Worm (Caenorhabditis elegans) whole organism, L4/young adult: ENCODE measurements around the gene dhs-25.

Experiments used
- W03F9.2 ChIP-seq: fragments of 150-350 bp; optimal IDR thresholded peaks from 2 replicates; lab custom pipeline; 2014; ENCODE audit warnings: missing biosample characterization, missing genetic modification characterization
- dao-5 ChIP-seq: sonication (generic microtip); optimal IDR thresholded peaks from 2 replicates; lab custom pipeline; 2016; ENCODE audit warnings: missing genotype, missing genetic modification characterization, moderate library complexity, missing compliant biosample characterization
- him-1 ChIP-seq: sonication (generic microtip); optimal IDR thresholded peaks from 2 replicates; lab custom pipeline; 2016; ENCODE audit warnings: missing genotype, missing genetic modification reagents, missing genetic modification characterization, missing compliant biosample characterization

dhs-25 gene

ce11 chrX:1502914-1503313, 16.6 kb downstream of the dhs-25 start:
- no peak for TF ChIP-seq dao-5 (tag; lab: Kevin White, UChicago)
- TF ChIP-seq W03F9.2, result no peak
- TF ChIP-seq him-1 (tag; lab: Kevin White, UChicago), result no peak

ce11 chrX:1503698-1504501, 17.6 kb downstream of the dhs-25 start:
- no peak for TF ChIP-seq dao-5 (tag; lab: Kevin White, UChicago)
- TF ChIP-seq W03F9.2, result no peak
- TF ChIP-seq him-1 (tag; lab: Kevin White, UChicago), result no peak

- TF ChIP-seq W03F9.2, result no peak
Measured at ce11 chrX:1504529-1505080, 18.3 kb downstream of the dhs-25 start.

ce11 chrX:1512307-1512706, 26.0 kb downstream of the dhs-25 start:
- TF ChIP-seq W03F9.2, result no peak
- TF ChIP-seq him-1 (tag; lab: Kevin White, UChicago), result no peak
- TF ChIP-seq dao-5 (tag; lab: Kevin White, UChicago), result no peak

ce11 chrX:1513153-1513552, 26.8 kb downstream of the dhs-25 start:
- TF ChIP-seq W03F9.2 (no peak), dao-5 (tag; lab: Kevin White, UChicago) (no peak), him-1 (tag; lab: Kevin White, UChicago) (no peak)

- TF ChIP-seq dao-5 (tag; lab: Kevin White, UChicago), result no peak
- TF ChIP-seq W03F9.2, result no peak
- no peak for TF ChIP-seq him-1 (tag; lab: Kevin White, UChicago)
Measured at ce11 chrX:1516574-1516973, 30.2 kb downstream of the dhs-25 start.

ce11 chrX:1517519-1517918, 31.2 kb downstream of the dhs-25 start:
- no peak for TF ChIP-seq W03F9.2
- no peak for TF ChIP-seq dao-5 (tag; lab: Kevin White, UChicago)
- TF ChIP-seq him-1 (tag; lab: Kevin White, UChicago), result no peak

- no peak for TF ChIP-seq dao-5 (tag; lab: Kevin White, UChicago)
- no peak for TF ChIP-seq him-1 (tag; lab: Kevin White, UChicago)
- no peak for TF ChIP-seq W03F9.2
Measured at ce11 chrX:1521387-1521786, 35.1 kb downstream of the dhs-25 start, which contains the start of gene toca-1. Gene toca-1, minus strand, starts transcription at chrX:1521487.

ce11 chrX:1522068-1522467, 35.7 kb downstream of the dhs-25 start:
- TF ChIP-seq W03F9.2 (no peak), him-1 (tag; lab: Kevin White, UChicago) (peak; percentile 55)

ce11 chrX:1523272-1523671, 36.9 kb downstream of the dhs-25 start:
- TF ChIP-seq him-1 (tag; lab: Kevin White, UChicago) (no peak), W03F9.2 (no peak), dao-5 (tag; lab: Kevin White, UChicago) (no peak)

- TF ChIP-seq him-1 (tag; lab: Kevin White, UChicago) (no peak), dao-5 (tag; lab: Kevin White, UChicago) (no peak), W03F9.2 (no peak)
Measured at ce11 chrX:1524559-1524958, 38.2 kb downstream of the dhs-25 start.

ce11 chrX:1525511-1526172, 39.3 kb downstream of the dhs-25 start:
- no peak for TF ChIP-seq him-1 (tag; lab: Kevin White, UChicago)
- no peak for TF ChIP-seq dao-5 (tag; lab: Kevin White, UChicago)
- TF ChIP-seq W03F9.2, result no peak

ce11 chrX:1527338-1527737, 41.0 kb downstream of the dhs-25 start:
- TF ChIP-seq W03F9.2, result no peak
- no peak for TF ChIP-seq him-1 (tag; lab: Kevin White, UChicago)
- TF ChIP-seq dao-5 (tag; lab: Kevin White, UChicago), result no peak

- TF ChIP-seq W03F9.2, result no peak
- TF ChIP-seq dao-5 (tag; lab: Kevin White, UChicago), result no peak
- TF ChIP-seq him-1 (tag; lab: Kevin White, UChicago), result no peak
Measured at ce11 chrX:1528107-1528506, 41.8 kb downstream of the dhs-25 start.
